Fruit fly (Drosophila melanogaster) whole organism, prepupa: Measurements from ENCODE around the gene CRIF.

Experiments used
- CG10631 ChIP-seq: fragments of 200-800 bp; sonication (Bioruptor generic); optimal IDR thresholded peaks from 2 replicates; lab custom pipeline; 2016; ENCODE audit warnings: missing biosample characterization, missing genetic modification characterization
- CG10669 ChIP-seq: fragments of 200-800 bp; sonication (Bioruptor generic); optimal IDR thresholded peaks from 3 replicates; lab custom pipeline; 2018; ENCODE audit warnings: missing biosample characterization, mild to moderate bottlenecking, missing genetic modification characterization, moderate library complexity
- CG11294 ChIP-seq: fragments of 200-800 bp; sonication (Bioruptor generic); IDR thresholded peaks from 2 replicates; pipeline ENCODE4 v1.3.6; 2022; ENCODE audit warnings: missing biosample characterization, missing genetic modification characterization
- CG11762 ChIP-seq: fragments of 200-800 bp; sonication (Bioruptor generic); optimal IDR thresholded peaks from 3 replicates; lab custom pipeline; 2016; ENCODE audit warnings: missing biosample characterization, missing genetic modification characterization; ENCODE audit not compliant: insufficient read depth
- CG15336 ChIP-seq: fragments of 200-800 bp; sonication (Bioruptor generic); IDR thresholded peaks from 2 replicates; pipeline ENCODE4 v1.3.6; 2022; ENCODE audit warnings: missing biosample characterization, missing genetic modification characterization
- CG31627 ChIP-seq: fragments of 200-800 bp; sonication (Bioruptor generic); optimal IDR thresholded peaks from 3 replicates; lab custom pipeline; 2016; ENCODE audit warnings: missing biosample characterization, missing genetic modification characterization
- CG32006 ChIP-seq: fragments of 200-800 bp; sonication (Bioruptor generic); optimal IDR thresholded peaks from 3 replicates; lab custom pipeline; 2017; ENCODE audit warnings: missing biosample characterization, mild to moderate bottlenecking, missing genetic modification characterization
- CG34406 ChIP-seq: fragments of 200-800 bp; sonication (Bioruptor generic); optimal IDR thresholded peaks from 3 replicates; lab custom pipeline; 2016; ENCODE audit warnings: missing biosample characterization, missing genetic modification characterization
- CG4318 ChIP-seq: fragments of 200-800 bp; sonication (Bioruptor generic); optimal IDR thresholded peaks from 3 replicates; lab custom pipeline; 2017; ENCODE audit warnings: missing biosample characterization, mild to moderate bottlenecking, missing genetic modification characterization
- CG6163 ChIP-seq: fragments of 200-800 bp; sonication (Bioruptor generic); IDR thresholded peaks from 3 replicates; pipeline ENCODE4 v1.3.6; 2022; ENCODE audit warnings: missing biosample characterization, missing genetic modification characterization
- CG6792 ChIP-seq: fragments of 200-800 bp; sonication (Bioruptor generic); optimal IDR thresholded peaks from 3 replicates; lab custom pipeline; 2016; ENCODE audit warnings: missing biosample characterization, missing genetic modification characterization
- CG6854 ChIP-seq: fragments of 200-800 bp; sonication (Bioruptor generic); optimal IDR thresholded peaks from 2 replicates; lab custom pipeline; 2017; ENCODE audit warnings: missing biosample characterization, mild to moderate bottlenecking, missing genetic modification characterization
- CG7368 ChIP-seq: fragments of 200-800 bp; sonication (Bioruptor generic); optimal IDR thresholded peaks from 3 replicates; lab custom pipeline; 2016; ENCODE audit warnings: missing biosample characterization, missing genetic modification characterization
- CG8319 ChIP-seq: fragments of 200-800 bp; sonication (Bioruptor generic); optimal IDR thresholded peaks from 3 replicates; lab custom pipeline; 2016; ENCODE audit warnings: missing biosample characterization, missing genetic modification characterization
- CG8632 ChIP-seq: fragments of 200-800 bp; sonication (Bioruptor generic); optimal IDR thresholded peaks from 3 replicates; lab custom pipeline; 2016; ENCODE audit warnings: missing biosample characterization, missing genetic modification characterization
- CG9139 ChIP-seq: fragments of 200-800 bp; sonication (Bioruptor generic); optimal IDR thresholded peaks from 3 replicates; lab custom pipeline; 2017; ENCODE audit warnings: missing biosample characterization, mild to moderate bottlenecking, missing genetic modification characterization
- Eip93F ChIP-seq: fragments of 200-800 bp; sonication (Bioruptor generic); optimal IDR thresholded peaks from 2 replicates; lab custom pipeline; 2016; ENCODE audit warnings: missing biosample characterization, mild to moderate bottlenecking, missing genetic modification characterization
- Ets96B ChIP-seq: fragments of 200-800 bp; optimal IDR thresholded peaks from 2 replicates; lab custom pipeline; 2019; ENCODE audit warnings: missing biosample characterization, mild to moderate bottlenecking, missing genetic modification characterization, moderate library complexity
- Hr4 ChIP-seq: fragments of 200-800 bp; sonication (Bioruptor generic); optimal IDR thresholded peaks from 3 replicates; lab custom pipeline; 2016; ENCODE audit warnings: missing biosample characterization, missing genetic modification characterization
- Lpt ChIP-seq: fragments of 200-800 bp; sonication (Bioruptor generic); optimal IDR thresholded peaks from 3 replicates; lab custom pipeline; 2016; ENCODE audit warnings: missing biosample characterization, missing genetic modification characterization
- OdsH ChIP-seq: fragments of 200-800 bp; sonication (Bioruptor generic); optimal IDR thresholded peaks from 3 replicates; lab custom pipeline; 2016; ENCODE audit warnings: missing biosample characterization, missing genetic modification characterization
- achi ChIP-seq: fragments of 200-800 bp; sonication (Bioruptor generic); optimal IDR thresholded peaks from 3 replicates; lab custom pipeline; 2016; ENCODE audit warnings: missing biosample characterization, missing genetic modification characterization
- dsx ChIP-seq: fragments of 200-800 bp; optimal IDR thresholded peaks from 3 replicates; lab custom pipeline; 2019; ENCODE audit warnings: missing biosample characterization, mild to moderate bottlenecking, missing genetic modification characterization, moderate library complexity; ENCODE audit not compliant: poor library complexity, severe bottlenecking
- eg ChIP-seq: fragments of 200-800 bp; sonication (Bioruptor generic); IDR thresholded peaks from 3 replicates; pipeline ENCODE4 v1.3.6; 2022; ENCODE audit warnings: missing biosample characterization, missing genetic modification characterization
- esn ChIP-seq: fragments of 200-800 bp; sonication (Bioruptor generic); optimal IDR thresholded peaks from 2 replicates; lab custom pipeline; 2016; ENCODE audit warnings: missing biosample characterization, mild to moderate bottlenecking, missing genetic modification characterization, moderate library complexity
- fd59A ChIP-seq: fragments of 200-800 bp; sonication (Bioruptor generic); optimal IDR thresholded peaks from 2 replicates; lab custom pipeline; 2017; ENCODE audit warnings: missing biosample characterization, mild to moderate bottlenecking, missing genetic modification characterization, missing genetic modification reagents
- spab ChIP-seq: fragments of 200-800 bp; sonication (Bioruptor generic); optimal IDR thresholded peaks from 2 replicates; lab custom pipeline; 2017; ENCODE audit warnings: missing biosample characterization, mild to moderate bottlenecking, missing genetic modification characterization, missing genetic modification reagents
- ss ChIP-seq, 2 experiments: fragments of 200-800 bp; sonication (Bioruptor generic); optimal IDR thresholded peaks; 2 replicates in 1 of 2; 3 replicates in 1 of 2; lab custom pipeline; 2017 to 2018; ENCODE audit warnings: mild to moderate bottlenecking in 2 of 2, missing biosample characterization in 2 of 2, missing genetic modification characterization in 2 of 2, moderate library complexity in 1 of 2
- svp ChIP-seq: fragments of 200-800 bp; sonication (Bioruptor generic); peaks from one replicate; lab custom pipeline; 2016; ENCODE audit warnings: missing biosample characterization, missing genetic modification characterization
- topi ChIP-seq: fragments of 200-800 bp; sonication (Bioruptor generic); optimal IDR thresholded peaks from 3 replicates; lab custom pipeline; 2016; ENCODE audit warnings: missing biosample characterization, missing genetic modification characterization
- vri ChIP-seq: fragments of 200-800 bp; sonication (Bioruptor generic); optimal IDR thresholded peaks from 3 replicates; lab custom pipeline; 2016; ENCODE audit warnings: missing biosample characterization, mild to moderate bottlenecking, missing genetic modification characterization

CRIF gene

dm6 chr3L:21565126-21565525 lies 3.6 kb downstream of the CRIF start, which contains the start of gene CG7634:
TSS of gene CG7634 (plus strand) at chr3L:21565426.
- TF ChIP-seq CG10631 (GFP tag; lab: Kevin White, UChicago) (no peak), svp (GFP tag; lab: Kevin White, UChicago) (no peak), CG6854 (GFP tag; lab: Kevin White, UChicago) (no peak), CG6792 (GFP tag; lab: Kevin White, UChicago) (no peak), Eip93F (GFP tag; lab: Kevin White, UChicago) (no peak), Hr4 (no peak), CG4318 (GFP tag; lab: Kevin White, UChicago) (no peak), CG11762 (GFP tag; lab: Kevin White, UChicago) (no peak), vri (no peak), CG8632 (GFP tag; lab: Kevin White, UChicago) (no peak), eg (GFP tag; lab: Robert Waterston, UW) (no peak)

dm6 chr3L:21562081-21562480 lies 6.6 kb downstream of the CRIF start, which contains the start of gene CapaR:
TSS of gene CapaR (minus strand) at chr3L:21562181.
- no peak for TF ChIP-seq spab (GFP tag; lab: Kevin White, UChicago)

dm6 chr3L:21558176-21558871 lies 10.4 kb downstream of the CRIF start, which contains the start of gene CG7173:
TSS of gene CG7173 (minus strand) at chr3L:21558226.
- no peak for TF ChIP-seq achi (GFP tag; lab: Kevin White, UChicago)
- no peak for TF ChIP-seq CG15336
- no peak for TF ChIP-seq CG8319 (GFP tag; lab: Kevin White, UChicago)
- no peak for TF ChIP-seq fd59A (GFP tag; lab: Kevin White, UChicago)
- no peak for TF ChIP-seq CG6163
- no peak for TF ChIP-seq CG7368
- no peak for TF ChIP-seq Lpt
- TF ChIP-seq CG34406 (GFP tag; lab: Kevin White, UChicago) = no peak
- no peak for TF ChIP-seq OdsH (GFP tag; lab: Kevin White, UChicago)
- no peak for TF ChIP-seq CG11762 (GFP tag; lab: Kevin White, UChicago)
- TF ChIP-seq svp (GFP tag; lab: Kevin White, UChicago) = no peak
- no peak for TF ChIP-seq CG31627 (GFP tag; lab: Kevin White, UChicago)
- no peak for TF ChIP-seq Ets96B
- no peak for TF ChIP-seq ss (GFP tag; optimal IDR thresholded peaks at IDR 0.05; lab: Kevin White, UChicago)
- TF ChIP-seq CG9139 (GFP tag; lab: Kevin White, UChicago) = no peak
- no peak for TF ChIP-seq CG32006 (GFP tag; lab: Kevin White, UChicago)
- TF ChIP-seq dsx = no peak

- TF ChIP-seq CG11294 (GFP tag; lab: Robert Waterston, UW) (no peak), esn (GFP tag; lab: Kevin White, UChicago) (no peak), Hr4 (no peak), CG10669 (no peak), CG7368 (no peak), CG31627 (GFP tag; lab: Kevin White, UChicago) (no peak), spab (GFP tag; lab: Kevin White, UChicago) (no peak)
Measured at dm6 chr3L:21554752-21555151, 13.9 kb downstream of the CRIF start, which contains the start of gene Wnk. TSS of gene Wnk (minus strand) at chr3L:21554928.

- TF ChIP-seq ss (GFP tag; optimal IDR thresholded peaks at IDR 0.05; lab: Kevin White, UChicago) (no peak), topi (GFP tag; lab: Kevin White, UChicago) (no peak)
- TF ChIP-seq, all 60 proteins: peak for 0
Measured at dm6 chr3L:21542059-21542458, 26.6 kb downstream of the CRIF start, which contains the start of gene CG33290. TSS of gene CG33290 (plus strand) at chr3L:21542359.
